Worm (Caenorhabditis elegans) whole organism, mixed stage, embryonic: ENCODE measurements around the gene C09B9.7.
"Not testable (repeated sequence)": the region's sequence is repeated elsewhere in the genome, so short reads cannot be mapped to it uniquely, and the experiment has no call there.

Source experiments
- M03D4.4 ChIP-seq: sonication (generic microtip); optimal IDR thresholded peaks from 2 replicates; lab custom pipeline; 2017; ENCODE audit warnings: mild to moderate bottlenecking, missing genetic modification characterization, missing compliant biosample characterization
- bed-3 ChIP-seq: fragments of 200-800 bp; sonication (Bioruptor generic); optimal IDR thresholded peaks from 3 replicates; lab custom pipeline; 2018; ENCODE audit warnings: mild to moderate bottlenecking, missing genetic modification characterization, moderate library complexity, missing compliant biosample characterization
- ceh-39 ChIP-seq: fragments of 150-350 bp; optimal IDR thresholded peaks from 2 replicates; lab custom pipeline; 2014; ENCODE audit warnings: missing biosample characterization, missing genetic modification characterization
- ceh-43 ChIP-seq: fragments of 200-800 bp; sonication (Bioruptor generic); optimal IDR thresholded peaks from 2 replicates; lab custom pipeline; 2018; ENCODE audit warnings: mild to moderate bottlenecking, missing genetic modification characterization, moderate library complexity, missing compliant biosample characterization
- ceh-83 ChIP-seq: fragments of 200-800 bp; sonication (Bioruptor generic); optimal IDR thresholded peaks from 2 replicates; lab custom pipeline; 2018; ENCODE audit warnings: mild to moderate bottlenecking, missing genetic modification characterization, missing compliant biosample characterization
- ces-1 ChIP-seq: fragments of 150-350 bp; optimal IDR thresholded peaks from 2 replicates; lab custom pipeline; 2014; ENCODE audit warnings: missing biosample characterization, missing genetic modification reagents, missing genetic modification characterization
- drap-1 ChIP-seq: fragments of 200-800 bp; sonication (Bioruptor generic); optimal IDR thresholded peaks from 3 replicates; lab custom pipeline; 2018; ENCODE audit warnings: mild to moderate bottlenecking, missing genetic modification characterization, missing compliant biosample characterization
- elt-1 ChIP-seq: sonication (generic microtip); optimal IDR thresholded peaks from 2 replicates; lab custom pipeline; 2017; ENCODE audit warnings: missing genetic modification characterization, mild to moderate bottlenecking, missing compliant biosample characterization, antibody characterized with exemption, moderate library complexity, borderline replicate concordance; ENCODE audit not compliant: insufficient read depth
- ham-2 ChIP-seq: fragments of 200-800 bp; sonication (Bioruptor generic); optimal IDR thresholded peaks from 2 replicates; lab custom pipeline; 2018; ENCODE audit warnings: mild to moderate bottlenecking, missing genetic modification characterization, missing compliant biosample characterization
- hlh-1 ChIP-seq: fragments of 150-350 bp; optimal IDR thresholded peaks from 2 replicates; lab custom pipeline; 2014; ENCODE audit warnings: missing biosample characterization, missing genetic modification reagents, missing genetic modification characterization
- lin-13 ChIP-seq: fragments of 150-350 bp; optimal IDR thresholded peaks from 2 replicates; lab custom pipeline; 2014; ENCODE audit warnings: missing biosample characterization, missing genetic modification characterization
- lin-32 ChIP-seq: fragments of 200-800 bp; sonication (Bioruptor generic); optimal IDR thresholded peaks from 2 replicates; lab custom pipeline; 2018; ENCODE audit warnings: mild to moderate bottlenecking, missing genetic modification characterization, missing compliant biosample characterization
- lsy-2 ChIP-seq: fragments of 150-350 bp; optimal IDR thresholded peaks from 2 replicates; lab custom pipeline; 2014; ENCODE audit warnings: missing biosample characterization, missing genetic modification characterization
- mab-5 ChIP-seq: fragments of 150-350 bp; optimal IDR thresholded peaks from 2 replicates; lab custom pipeline; 2014; ENCODE audit warnings: missing biosample characterization, missing genetic modification characterization
- mls-2 ChIP-seq: sonication (generic microtip); optimal IDR thresholded peaks from 2 replicates; lab custom pipeline; 2016; ENCODE audit warnings: mild to moderate bottlenecking, missing genetic modification characterization, moderate library complexity, missing compliant biosample characterization
- nhr-12 ChIP-seq: fragments of 150-350 bp; optimal IDR thresholded peaks from 2 replicates; lab custom pipeline; 2014; ENCODE audit warnings: missing biosample characterization, missing genetic modification characterization
- nhr-2 ChIP-seq: fragments of 150-350 bp; optimal IDR thresholded peaks from 2 replicates; lab custom pipeline; 2014; ENCODE audit warnings: missing biosample characterization, missing genetic modification characterization
- nhr-237 ChIP-seq: fragments of 150-350 bp; optimal IDR thresholded peaks from 2 replicates; lab custom pipeline; 2014; ENCODE audit warnings: missing biosample characterization, missing genetic modification characterization
- sem-2 ChIP-seq: fragments of 200-800 bp; sonication (Bioruptor generic); optimal IDR thresholded peaks from 2 replicates; lab custom pipeline; 2018; ENCODE audit warnings: mild to moderate bottlenecking, missing genetic modification characterization, missing compliant biosample characterization
- sptf-1 ChIP-seq: sonication (generic microtip); optimal IDR thresholded peaks from 2 replicates; lab custom pipeline; 2017; ENCODE audit warnings: mild to moderate bottlenecking, missing genetic modification characterization, moderate library complexity, missing compliant biosample characterization
- unc-39 ChIP-seq: fragments of 150-350 bp; optimal IDR thresholded peaks from 2 replicates; lab custom pipeline; 2014; ENCODE audit warnings: missing biosample characterization, missing genetic modification characterization
- unc-62 ChIP-seq: fragments of 150-350 bp; optimal IDR thresholded peaks from 2 replicates; lab custom pipeline; 2014; ENCODE audit warnings: missing biosample characterization, missing genetic modification reagents, missing genetic modification characterization
- zip-8 ChIP-seq: fragments of 150-350 bp; optimal IDR thresholded peaks from 2 replicates; lab custom pipeline; 2014; ENCODE audit warnings: missing biosample characterization, missing genetic modification characterization

The C09B9.7 gene

ce11 chrIV:5070593-5070992 is 9.7 kb upstream of the C09B9.7 start, which contains the start of gene C02B10.6:
TSS of gene C02B10.6 (plus strand) at chrIV:5070893.
- TF ChIP-seq nhr-237 (tag; lab: Kevin White, UChicago); elt-1 (tag; lab: Kevin White, UChicago); lsy-2: not testable (repeated sequence)

ce11 chrIV:5068541-5068940 is 7.7 kb upstream of the C09B9.7 start, which contains the start of the genes R13H9.6 and rmd-6:
TSS of gene R13H9.6 (minus strand) at chrIV:5068641.
TSS of gene rmd-6 (plus strand) at chrIV:5068845.
- not testable (repeated sequence) for TF ChIP-seq M03D4.4 (tag; lab: Kevin White, UChicago); ces-1 (GFP tag; lab: Kevin White, UChicago); hlh-1

- not testable (repeated sequence) for TF ChIP-seq mab-5 (tag; lab: Kevin White, UChicago); bed-3 (GFP tag; lab: Kevin White, UChicago); elt-1 (tag; lab: Kevin White, UChicago)
Measured at ce11 chrIV:5066887-5067286, 6.0 kb upstream of the C09B9.7 start, which contains the start of gene ttbk-2.2. TSS of gene ttbk-2.2 (minus strand) at chrIV:5066987.

- not testable (repeated sequence) for TF ChIP-seq ceh-83 (GFP tag; lab: Kevin White, UChicago); lin-32; ham-2 (GFP tag; lab: Kevin White, UChicago)
Measured at ce11 chrIV:5064961-5065360, 4.1 kb upstream of the C09B9.7 start, which contains the start of gene msp-53. TSS of gene msp-53 (minus strand) at chrIV:5065061.

- TF ChIP-seq unc-62 = no peak
- no peak for TF ChIP-seq sem-2
- no peak for TF ChIP-seq unc-39 (tag; lab: Kevin White, UChicago)
- TF ChIP-seq ceh-43 (GFP tag; lab: Kevin White, UChicago) = no peak
- no peak for TF ChIP-seq lin-13 (tag; lab: Kevin White, UChicago)
Measured at ce11 chrIV:5063297-5063696, 2.4 kb upstream of the C09B9.7 start.

- not testable (repeated sequence) for TF ChIP-seq nhr-12 (tag; lab: Kevin White, UChicago); lin-32; nhr-237 (tag; lab: Kevin White, UChicago)
Measured at ce11 chrIV:5062278-5062677, 1.4 kb upstream of the C09B9.7 start, which contains the start of gene msp-57. TSS of gene msp-57 (plus strand) at chrIV:5062578.

- TF ChIP-seq zip-8 (tag; lab: Kevin White, UChicago) (peak; percentile 97), lin-32 (no peak)
Measured at ce11 chrIV:5055964-5056588, 4.8 kb downstream of the C09B9.7 start, which contains the start of gene msp-55. TSS of gene msp-55 (minus strand) at chrIV:5056014.

- TF ChIP-seq elt-1 (tag; lab: Kevin White, UChicago) (no peak), sptf-1 (no peak), mls-2 (no peak), drap-1 (GFP tag; lab: Kevin White, UChicago) (no peak), bed-3 (GFP tag; lab: Kevin White, UChicago) (no peak), nhr-2 (tag; lab: Kevin White, UChicago) (no peak), ceh-39 (no peak), zip-8 (tag; lab: Kevin White, UChicago) (no peak), sem-2 (no peak), ceh-83 (GFP tag; lab: Kevin White, UChicago) (no peak)
Measured at ce11 chrIV:5054297-5054696, 6.6 kb downstream of the C09B9.7 start.
